Fruit fly (Drosophila melanogaster) Kc167 (cell line): ENCODE measurements around the gene CG31729.

Source experiments
- Myc ChIP-seq: fragments of >200 bp; optimal IDR thresholded peaks from 2 replicates; lab custom pipeline; 2017; ENCODE audit warnings: missing external identifiers
- Sin3A ChIP-seq: fragments of >200 bp; optimal IDR thresholded peaks from 2 replicates; lab custom pipeline; 2018; ENCODE audit warnings: missing external identifiers
- h ChIP-seq: fragments of >200 bp; optimal IDR thresholded peaks from 3 replicates; lab custom pipeline; 2018; ENCODE audit warnings: missing external identifiers
- insv ChIP-seq: fragments of >200 bp; optimal IDR thresholded peaks from 3 replicates; lab custom pipeline; 2018; ENCODE audit warnings: missing external identifiers
- psq ChIP-seq: fragments of >200 bp; optimal IDR thresholded peaks from 2 replicates; lab custom pipeline; 2017; ENCODE audit warnings: missing external identifiers
- ttk ChIP-seq: sonication (Bioruptor generic); optimal IDR thresholded peaks from 2 replicates; lab custom pipeline; 2017; ENCODE audit warnings: missing external identifiers

DNA sequence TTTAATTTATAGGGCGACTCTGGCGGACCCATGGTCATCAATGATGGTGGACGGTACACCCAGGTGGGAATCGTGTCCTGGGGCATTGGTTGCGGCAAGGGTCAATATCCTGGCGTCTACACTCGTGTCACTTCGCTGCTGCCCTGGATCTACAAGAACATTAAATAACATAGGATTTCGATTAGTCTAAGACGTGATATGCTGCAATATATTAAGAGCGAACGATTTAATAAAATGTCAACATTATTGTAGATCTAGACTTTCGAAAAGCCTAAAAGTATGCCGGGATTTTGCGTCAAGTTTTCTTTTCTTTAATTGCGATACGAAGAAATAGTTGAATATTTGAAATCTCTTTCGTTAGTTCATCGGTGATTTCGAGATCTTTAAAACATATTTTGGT lies 32.6 kb upstream of the CG31729 start, which contains the start of gene Naa20B:
- TF ChIP-seq Sin3A (lab: Kevin White, UChicago) (no peak), h (lab: Kevin White, UChicago) (no peak), insv (lab: Kevin White, UChicago) (no peak), Myc (lab: Kevin White, UChicago) (no peak), psq (no peak), ttk (lab: Kevin White, UChicago) (no peak)
